Worm (Caenorhabditis elegans) whole organism, young adult: ENCODE results near the gene idpb-4.

Experiments used
- C17E4.6 ChIP-seq: fragments of 200-800 bp; sonication (Bioruptor generic); IDR thresholded peaks from 2 replicates; pipeline ENCODE4 v1.3.6; 2022; ENCODE audit warnings: missing genetic modification reagents, missing genetic modification characterization, missing compliant biosample characterization
- F22D6.2 ChIP-seq: sonication (generic microtip); optimal IDR thresholded peaks from 2 replicates; lab custom pipeline; 2016; ENCODE audit warnings: mild to moderate bottlenecking, missing genetic modification characterization, missing compliant biosample characterization
- F37B4.10 ChIP-seq: fragments of 200-800 bp; sonication (Bioruptor generic); IDR thresholded peaks from 2 replicates; pipeline ENCODE4 v1.3.6; 2022; ENCODE audit warnings: missing genetic modification characterization, missing compliant biosample characterization
- F52B5.7 ChIP-seq: sonication (generic microtip); optimal IDR thresholded peaks from 2 replicates; lab custom pipeline; 2016; ENCODE audit warnings: mild to moderate bottlenecking, missing genetic modification characterization, missing compliant biosample characterization
- F57A8.1 ChIP-seq: fragments of 200-800 bp; sonication (Bioruptor generic); optimal IDR thresholded peaks from 2 replicates; lab custom pipeline; 2018; ENCODE audit warnings: mild to moderate bottlenecking, missing genetic modification characterization, moderate library complexity, missing compliant biosample characterization
- K11D2.4 ChIP-seq: fragments of 200-800 bp; sonication (Bioruptor generic); IDR thresholded peaks from 2 replicates; pipeline ENCODE4 v1.3.6; 2022; ENCODE audit warnings: missing genetic modification reagents, missing genetic modification characterization, missing compliant biosample characterization
- T07F8.4 ChIP-seq: sonication (generic microtip); optimal IDR thresholded peaks from 2 replicates; lab custom pipeline; 2016; ENCODE audit warnings: mild to moderate bottlenecking, missing genetic modification characterization, moderate library complexity, missing compliant biosample characterization
- Y53F4B.3 ChIP-seq: fragments of 200-800 bp; sonication (Bioruptor generic); IDR thresholded peaks from 2 replicates; pipeline ENCODE4 v1.3.6; 2022; ENCODE audit warnings: missing genetic modification reagents, missing genetic modification characterization, missing compliant biosample characterization
- Y53G8AR.9 ChIP-seq: fragments of 200-800 bp; sonication (Bioruptor generic); conservative IDR thresholded peaks from 2 replicates; pipeline ENCODE4 v1.3.6; 2022; ENCODE audit warnings: missing genetic modification reagents, missing genetic modification characterization, missing compliant biosample characterization
- Y56A3A.18 ChIP-seq: fragments of 200-800 bp; sonication (Bioruptor generic); IDR thresholded peaks from 2 replicates; pipeline ENCODE4 v1.3.6; 2022; ENCODE audit warnings: missing genetic modification reagents, missing genetic modification characterization, missing compliant biosample characterization
- Y79H2A.3 ChIP-seq: fragments of 200-800 bp; sonication (Bioruptor generic); conservative IDR thresholded peaks from 2 replicates; pipeline ENCODE4 v1.3.6; 2022; ENCODE audit warnings: missing genetic modification reagents, missing genetic modification characterization, missing compliant biosample characterization
- ZK185.1 ChIP-seq: sonication (generic microtip); optimal IDR thresholded peaks from 2 replicates; lab custom pipeline; 2016; ENCODE audit warnings: mild to moderate bottlenecking, missing genetic modification characterization, missing compliant biosample characterization; ENCODE audit not compliant: poor library complexity, severe bottlenecking
- ama-1 ChIP-seq, 3 experiments: fragments of 150-350 bp in 1 of 3; sonication (generic microtip) in 2 of 3; optimal IDR thresholded peaks; 2 replicates each; lab custom pipeline; 2014 to 2018; ENCODE audit warnings: missing biosample characterization in 2 of 3, missing genetic modification characterization in 2 of 3, missing genetic modification reagents in 2 of 3
- aptf-3 ChIP-seq: fragments of 200-800 bp; sonication (Bioruptor generic); IDR thresholded peaks from 2 replicates; pipeline ENCODE4 v1.3.6; 2022; ENCODE audit warnings: missing genetic modification characterization, missing compliant biosample characterization
- attf-5 ChIP-seq: fragments of 200-800 bp; sonication (Bioruptor generic); optimal IDR thresholded peaks from 2 replicates; lab custom pipeline; 2018; ENCODE audit warnings: mild to moderate bottlenecking, missing genetic modification characterization, missing compliant biosample characterization
- attf-6 ChIP-seq: fragments of 200-800 bp; sonication (Bioruptor generic); IDR thresholded peaks from 2 replicates; pipeline ENCODE4 v1.3.6; 2022; ENCODE audit warnings: missing genetic modification reagents, missing genetic modification characterization, missing compliant biosample characterization
- ccch-3 ChIP-seq: fragments of 200-800 bp; sonication (Bioruptor generic); optimal IDR thresholded peaks from 2 replicates; lab custom pipeline; 2018; ENCODE audit warnings: mild to moderate bottlenecking, missing genetic modification characterization, missing compliant biosample characterization
- cebp-1 ChIP-seq, 2 experiments: fragments of 200-800 bp in 1 of 2; sonication (Bioruptor generic) in 1 of 2; sonication (generic microtip) in 1 of 2; IDR thresholded peaks in 1 of 2; optimal IDR thresholded peaks in 1 of 2; 2 replicates each; pipeline versions ENCODE4 v1.3.6 to Lab custom; 2017 to 2022; ENCODE audit warnings: missing compliant biosample characterization in 2 of 2, missing genetic modification characterization in 2 of 2, mild to moderate bottlenecking in 1 of 2, missing genetic modification reagents in 1 of 2, moderate library complexity in 1 of 2
- cebp-2 ChIP-seq: fragments of 200-800 bp; sonication (Bioruptor generic); IDR thresholded peaks from 2 replicates; pipeline ENCODE4 v1.3.6; 2022; ENCODE audit warnings: missing genetic modification characterization, missing compliant biosample characterization
- ceh-58 ChIP-seq: fragments of 200-800 bp; sonication (Bioruptor generic); IDR thresholded peaks from 2 replicates; pipeline ENCODE4 v1.3.6; 2022; ENCODE audit warnings: missing genetic modification characterization, missing compliant biosample characterization
- chd-7 ChIP-seq: sonication (generic microtip); optimal IDR thresholded peaks from 2 replicates; lab custom pipeline; 2016; ENCODE audit warnings: mild to moderate bottlenecking, missing genetic modification characterization, moderate library complexity, missing compliant biosample characterization
- egrh-3 ChIP-seq: fragments of 200-800 bp; sonication (Bioruptor generic); IDR thresholded peaks from 2 replicates; pipeline ENCODE4 v1.3.6; 2022; ENCODE audit warnings: missing genetic modification reagents, missing genetic modification characterization, missing compliant biosample characterization
- hmg-1.2 ChIP-seq: fragments of 200-800 bp; sonication (Bioruptor generic); IDR thresholded peaks from 2 replicates; pipeline ENCODE4 v1.3.6; 2022; ENCODE audit warnings: missing genetic modification reagents, missing genetic modification characterization, missing compliant biosample characterization
- hrde-1 ChIP-seq: sonication (generic microtip); optimal IDR thresholded peaks from 2 replicates; lab custom pipeline; 2016; ENCODE audit warnings: missing genetic modification characterization, mild to moderate bottlenecking, missing compliant biosample characterization, moderate library complexity, missing genotype, missing genetic modification reagents, borderline replicate concordance
- let-526 ChIP-seq: fragments of 200-800 bp; sonication (Bioruptor generic); IDR thresholded peaks from 2 replicates; pipeline ENCODE4 v1.3.6; 2022; ENCODE audit warnings: missing genetic modification reagents, missing genetic modification characterization, missing compliant biosample characterization
- lin-35 ChIP-seq, 3 experiments: fragments of 150-350 bp in 2 of 3; sonication (generic microtip) in 1 of 3; optimal IDR thresholded peaks; 2 replicates each; lab custom pipeline; 2014 to 2018; ENCODE audit warnings: missing biosample characterization in 3 of 3, missing genetic modification characterization in 3 of 3, missing genetic modification reagents in 3 of 3
- madf-10 ChIP-seq: sonication (generic microtip); optimal IDR thresholded peaks from 2 replicates; lab custom pipeline; 2016; ENCODE audit warnings: mild to moderate bottlenecking, missing genetic modification characterization, missing compliant biosample characterization
- mel-28 ChIP-seq: sonication (generic microtip); optimal IDR thresholded peaks from 2 replicates; lab custom pipeline; 2016; ENCODE audit warnings: borderline replicate concordance, mild to moderate bottlenecking, missing genetic modification characterization, missing compliant biosample characterization
- nhr-27 ChIP-seq: fragments of 200-800 bp; sonication (Bioruptor generic); optimal IDR thresholded peaks from 2 replicates; lab custom pipeline; 2018; ENCODE audit warnings: mild to moderate bottlenecking, missing genetic modification characterization, moderate library complexity, missing compliant biosample characterization
- rcor-1 ChIP-seq: fragments of 200-800 bp; sonication (Bioruptor generic); IDR thresholded peaks from 2 replicates; pipeline ENCODE4 v1.3.6; 2022; ENCODE audit warnings: missing genetic modification reagents, missing genetic modification characterization, missing compliant biosample characterization
- rec-8 ChIP-seq, 2 experiments: sonication (generic microtip); optimal IDR thresholded peaks; 2 replicates each; lab custom pipeline; 2016; ENCODE audit warnings: mild to moderate bottlenecking in 2 of 2, missing genetic modification characterization in 2 of 2, missing genetic modification reagents in 2 of 2, missing genotype in 2 of 2, missing biosample characterization in 1 of 2, missing compliant biosample characterization in 1 of 2, moderate library complexity in 1 of 2
- sea-2 ChIP-seq: fragments of 200-800 bp; sonication (Bioruptor generic); IDR thresholded peaks from 2 replicates; pipeline ENCODE4 v1.3.6; 2022; ENCODE audit warnings: missing genetic modification characterization, missing compliant biosample characterization
- snpc-1.3 ChIP-seq: sonication (generic microtip); optimal IDR thresholded peaks from 2 replicates; lab custom pipeline; 2017; ENCODE audit warnings: missing genetic modification characterization, mild to moderate bottlenecking, missing compliant biosample characterization, antibody characterized with exemption, moderate library complexity, missing genotype, missing genetic modification reagents; ENCODE audit not compliant: insufficient read depth
- snpc-4 ChIP-seq, 5 experiments: fragments of 150-350 bp in 1 of 5; sonication (generic microtip) in 4 of 5; optimal IDR thresholded peaks; 2 replicates each; lab custom pipeline; 2014 to 2018; ENCODE audit warnings: missing genetic modification characterization in 5 of 5, missing biosample characterization in 3 of 5, antibody characterized with exemption in 2 of 5, mild to moderate bottlenecking in 2 of 5, missing compliant biosample characterization in 2 of 5, missing genotype in 2 of 5, moderate library complexity in 2 of 5, missing genetic modification reagents in 1 of 5
- sptf-2 ChIP-seq: fragments of 200-800 bp; sonication (Bioruptor generic); optimal IDR thresholded peaks from 2 replicates; lab custom pipeline; 2018; ENCODE audit warnings: mild to moderate bottlenecking, missing genetic modification characterization, missing compliant biosample characterization
- tbx-9 ChIP-seq: sonication (generic microtip); optimal IDR thresholded peaks from 2 replicates; lab custom pipeline; 2016; ENCODE audit warnings: borderline replicate concordance, missing genetic modification characterization, inconsistent platforms, missing compliant biosample characterization
- unc-62 ChIP-seq: fragments of 150-350 bp; optimal IDR thresholded peaks from 2 replicates; lab custom pipeline; 2014; ENCODE audit warnings: missing biosample characterization, missing genetic modification reagents, missing genetic modification characterization
- zfh-2 ChIP-seq: fragments of 200-800 bp; sonication (Bioruptor generic); conservative IDR thresholded peaks from 2 replicates; pipeline ENCODE4 v1.3.6; 2022; ENCODE audit warnings: missing genetic modification reagents, missing genetic modification characterization, missing compliant biosample characterization
- zim-3 ChIP-seq: sonication (generic microtip); optimal IDR thresholded peaks from 2 replicates; lab custom pipeline; 2017; ENCODE audit warnings: mild to moderate bottlenecking, missing genetic modification characterization, moderate library complexity, missing compliant biosample characterization
- ztf-18 ChIP-seq: sonication (generic microtip); optimal IDR thresholded peaks from 2 replicates; lab custom pipeline; 2016; ENCODE audit warnings: missing genotype, mild to moderate bottlenecking, missing genetic modification characterization, missing compliant biosample characterization
- ztf-25 ChIP-seq: fragments of 200-800 bp; sonication (Bioruptor generic); IDR thresholded peaks from 2 replicates; pipeline ENCODE4 v1.3.6; 2022; ENCODE audit warnings: missing genetic modification reagents, missing genetic modification characterization, missing compliant biosample characterization
- ztf-3 ChIP-seq: fragments of 200-800 bp; sonication (Bioruptor generic); optimal IDR thresholded peaks from 2 replicates; lab custom pipeline; 2018; ENCODE audit warnings: mild to moderate bottlenecking, missing genetic modification characterization, missing compliant biosample characterization

idpb-4 gene

DNA sequence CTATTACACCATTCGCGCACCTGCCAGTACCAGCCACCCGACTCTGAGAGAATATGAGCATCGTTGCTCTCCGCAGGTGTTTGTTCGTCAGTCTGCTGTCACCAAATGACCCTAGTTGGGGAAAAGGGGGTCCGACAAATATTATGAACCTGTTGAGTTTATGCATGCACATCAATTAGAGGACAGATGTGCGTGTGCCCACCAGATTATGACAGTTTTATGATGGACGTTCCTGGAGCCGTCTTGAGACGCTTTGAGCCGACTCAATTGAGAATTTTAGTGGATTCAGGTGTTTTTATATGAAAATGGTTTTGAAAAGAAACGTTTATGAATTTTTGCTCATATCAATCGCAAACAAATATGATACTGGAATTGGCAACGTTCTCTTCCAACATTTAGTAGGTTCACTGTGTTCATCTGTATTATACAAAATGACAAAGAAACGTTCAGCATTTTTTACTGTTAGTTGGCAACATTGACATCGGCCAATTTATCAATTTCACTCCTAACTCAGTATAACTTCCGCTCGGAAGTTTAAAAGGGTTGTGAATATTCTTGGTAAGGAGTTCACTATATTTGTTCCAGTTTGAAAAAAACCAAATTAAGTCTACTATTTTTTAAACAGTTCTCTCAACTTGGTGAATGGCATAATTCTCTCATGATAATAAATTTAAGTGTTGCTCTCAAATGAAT lies 10.0 kb upstream of the idpb-4 start (continued):
- TF ChIP-seq cebp-1 (GFP tag; IDR thresholded peaks at IDR 0.05; lab: Robert Waterston, UW) (peak; percentile 51; the same call in 1 of the 2 replicates), cebp-1 (tag; optimal IDR thresholded peaks at IDR 0.05; lab: Kevin White, UChicago) (peak; percentile 86), rcor-1 (GFP tag; lab: Robert Waterston, UW) (0 out of 2 replicates have a peak, but pooled peaks have one; percentile 9), Y53G8AR.9 (GFP tag; lab: Robert Waterston, UW) (peak; percentile 93), F22D6.2 (tag; lab: Kevin White, UChicago) (peak; percentile 34), lin-35 (GFP tag; optimal IDR thresholded peaks at IDR 0.05; lab: Kevin White, UChicago) (peak in 1 of 3 experiments; percentile 55), nhr-27 (tag; lab: Kevin White, UChicago) (peak; percentile 54), ztf-18 (peak; percentile 7), Y56A3A.18 (GFP tag; lab: Robert Waterston, UW) (peak; percentile 86; the same call in 1 of the 2 replicates), F37B4.10 (GFP tag; lab: Robert Waterston, UW) (0 out of 2 replicates have a peak, but pooled peaks have one; percentile 80), T07F8.4 (tag; lab: Kevin White, UChicago) (peak; percentile 6), madf-10 (tag; lab: Kevin White, UChicago) (peak; percentile 60), F57A8.1 (no peak), ZK185.1 (tag; lab: Kevin White, UChicago) (peak; percentile 4), attf-5 (GFP tag; lab: Kevin White, UChicago) (peak; percentile 70), F52B5.7 (peak; percentile 85), egrh-3 (GFP tag; lab: Robert Waterston, UW) (no peak), Y79H2A.3 (GFP tag; lab: Robert Waterston, UW) (no peak; the same call in 1 of the 2 replicates)

DNA sequence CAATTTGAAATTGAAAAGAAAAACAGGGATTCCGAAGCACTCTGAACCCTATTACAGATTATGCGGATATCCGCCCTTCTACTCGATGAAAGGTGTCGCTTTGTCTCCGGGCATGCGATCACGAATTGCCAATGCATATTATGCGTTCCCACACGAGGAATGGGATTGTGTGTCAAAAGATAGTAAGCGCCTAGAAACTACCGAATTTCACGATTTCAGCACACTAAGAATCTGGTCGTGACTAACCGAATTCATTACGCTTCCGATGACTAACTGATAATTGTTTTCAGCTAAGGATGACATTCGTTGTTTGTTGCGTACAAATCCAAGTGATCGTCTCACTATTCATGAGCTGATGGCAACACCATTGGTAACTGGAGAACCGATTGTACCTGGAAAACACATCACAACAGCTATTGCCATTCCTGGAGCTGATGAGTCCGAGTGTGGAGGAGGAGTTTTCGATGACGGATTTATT lies 9.0 kb upstream of the idpb-4 start:
- TF ChIP-seq zfh-2 (GFP tag; lab: Robert Waterston, UW) (no peak), ama-1 (optimal IDR thresholded peaks at IDR 0.05; lab: Kevin White, UChicago) (peak; percentile 23), ama-1 (GFP tag; optimal IDR thresholded peaks at IDR 0.05; lab: Kevin White, UChicago) (no peak), Y53F4B.3 (GFP tag; lab: Robert Waterston, UW) (no peak; the same call in 1 of the 2 replicates), K11D2.4 (peak; percentile 44), ztf-25 (GFP tag; lab: Robert Waterston, UW) (0 out of 2 replicates have a peak, but pooled peaks have one; percentile 52), rec-8 (tag; optimal IDR thresholded peaks at IDR 0.05; lab: Kevin White, UChicago) (no peak), attf-6 (GFP tag; lab: Robert Waterston, UW) (no peak), tbx-9 (tag; lab: Kevin White, UChicago) (no peak), cebp-2 (GFP tag; lab: Robert Waterston, UW) (no peak), madf-10 (tag; lab: Kevin White, UChicago) (no peak), chd-7 (tag; lab: Kevin White, UChicago) (no peak), snpc-4 (GFP tag; optimal IDR thresholded peaks at IDR 0.05; lab: Kevin White, UChicago) (no peak), snpc-4 (tag; optimal IDR thresholded peaks at IDR 0.05; lab: Kevin White, UChicago) (no peak), sptf-2 (GFP tag; lab: Kevin White, UChicago) (no peak), hrde-1 (no peak), unc-62 (GFP tag; lab: Kevin White, UChicago) (no peak), ceh-58 (GFP tag; lab: Robert Waterston, UW) (no peak; the same call in 1 of the 2 replicates), mel-28 (tag; lab: Kevin White, UChicago) (no peak), F52B5.7 (peak; percentile 24), snpc-1.3 (no peak), let-526 (GFP tag; lab: Robert Waterston, UW) (peak; percentile 44; the same call in 1 of the 2 replicates), zim-3 (tag; lab: Kevin White, UChicago) (peak; percentile 77), ztf-18 (no peak), ccch-3 (GFP tag; lab: Kevin White, UChicago) (no peak), C17E4.6 (GFP tag; lab: Robert Waterston, UW) (no peak), hmg-1.2 (peak; percentile 23; the same call in 1 of the 2 replicates), sea-2 (GFP tag; lab: Robert Waterston, UW) (no peak), aptf-3 (GFP tag; lab: Robert Waterston, UW) (no peak), ztf-3 (GFP tag; lab: Kevin White, UChicago) (no peak)
